Fruit fly (Drosophila melanogaster) whole organism, prepupa: ENCODE results near the gene aurA.

Experiments
- CG3032 ChIP-seq: fragments of 200-800 bp; optimal IDR thresholded peaks from 2 replicates; lab custom pipeline; 2019; ENCODE audit warnings: missing biosample characterization, mild to moderate bottlenecking, missing genetic modification characterization, moderate library complexity
- CG6163 ChIP-seq: fragments of 200-800 bp; sonication (Bioruptor generic); IDR thresholded peaks from 3 replicates; pipeline ENCODE4 v1.3.6; 2022; ENCODE audit warnings: missing biosample characterization, missing genetic modification characterization
- Ets21C ChIP-seq: fragments of 200-800 bp; sonication (Bioruptor generic); optimal IDR thresholded peaks from 3 replicates; lab custom pipeline; 2016; ENCODE audit warnings: missing biosample characterization, missing genetic modification characterization
- Lpt ChIP-seq: fragments of 200-800 bp; sonication (Bioruptor generic); optimal IDR thresholded peaks from 3 replicates; lab custom pipeline; 2016; ENCODE audit warnings: missing biosample characterization, missing genetic modification characterization

- TF ChIP-seq Ets21C (GFP tag; lab: Kevin White, UChicago) (peak; percentile 26), CG6163 (GFP tag; lab: Robert Waterston, UW) (peak; percentile 58; the same call in 2 of the 3 replicates), CG3032 (tag; lab: Kevin White, UChicago) (peak; percentile 40), Lpt (peak; percentile 3)
These were observed 17.1 kb downstream of the aurA start, which contains the start of gene CG18547 for dm6 chr3R:11979879-11980571.
